Fruit fly (Drosophila melanogaster): ENCODE measurements around the gene tio.

DNA sequence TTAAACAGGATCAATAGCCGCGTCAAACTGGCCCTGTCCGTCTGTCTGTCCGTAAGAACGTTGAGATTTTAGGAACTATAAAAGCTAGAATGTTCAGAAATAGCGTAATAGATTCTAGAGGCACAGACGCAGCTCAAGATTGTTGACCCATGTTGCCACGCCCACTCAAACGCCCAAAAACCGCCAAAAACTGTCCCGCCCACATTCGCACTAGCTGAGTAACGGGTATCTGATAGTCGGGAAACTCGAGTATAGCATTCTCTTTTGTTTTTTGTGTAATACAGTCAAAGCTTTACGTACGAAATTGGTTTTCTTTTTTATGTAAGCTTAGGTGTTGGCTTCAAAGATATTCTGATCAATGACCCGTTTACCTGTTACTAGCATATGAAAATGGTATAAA lies 40.8 kb downstream of the tio start:
- TF ChIP-seq pad (GFP tag; optimal IDR thresholded peaks at IDR 0.05) (no peak), bab1 (GFP tag; optimal IDR thresholded peaks at IDR 0.05) (no peak), CG33017 (tag; optimal IDR thresholded peaks at IDR 0.05) (no peak), kay (GFP tag; ENCODE audit: borderline replicate concordance) (no peak), ovo (GFP tag; optimal IDR thresholded peaks at IDR 0.05) (no peak), CG14711 (tag; optimal IDR thresholded peaks at IDR 0.05) (no peak), cic (GFP tag; optimal IDR thresholded peaks at IDR 0.05) (no peak), toe (GFP tag; optimal IDR thresholded peaks at IDR 0.05) (no peak), Crg-1 (GFP tag; optimal IDR thresholded peaks at IDR 0.05) (no peak), CG7101 (tag; optimal IDR thresholded peaks at IDR 0.05) (no peak), cnc (optimal IDR thresholded peaks at IDR 0.05) (no peak), CG5204 (GFP tag; optimal IDR thresholded peaks at IDR 0.05) (no peak), CG7045 (GFP tag; optimal IDR thresholded peaks at IDR 0.05) (no peak)
